Fruit fly (Drosophila melanogaster): ENCODE results near the gene CG17593.
A peak's percentile ranks its signal among the peaks of the same experiment; 100 is the strongest.

CG17593 gene

DNA sequence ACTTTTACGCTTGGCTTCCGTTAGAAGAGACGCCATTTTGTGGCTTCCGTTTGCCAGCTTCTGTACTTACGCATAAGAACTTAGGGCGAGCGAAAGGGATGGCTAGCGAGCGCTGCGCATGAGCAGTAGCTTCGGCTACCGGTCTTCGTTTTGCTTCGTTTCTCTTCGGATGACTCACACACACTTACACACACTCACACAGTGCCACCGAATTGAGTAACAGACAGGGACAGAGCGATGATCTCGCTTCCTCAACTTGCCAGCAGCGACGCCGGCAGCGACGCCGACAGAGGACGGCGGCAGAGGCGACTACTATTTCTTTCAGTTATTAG lies 24.7 kb downstream of the CG17593 start:
- TF ChIP-seq fd85E (GFP tag; optimal IDR thresholded peaks at IDR 0.05) (no peak), Lpt (GFP tag; optimal IDR thresholded peaks at IDR 0.05) (no peak), Ets21C (GFP tag; optimal IDR thresholded peaks at IDR 0.05) (no peak), Hr38 (GFP tag; optimal IDR thresholded peaks at IDR 0.05) (no peak), svp (GFP tag) (no peak), CG10669 (GFP tag; optimal IDR thresholded peaks at IDR 0.05) (no peak), spab (GFP tag; optimal IDR thresholded peaks at IDR 0.05) (no peak), Sox15 (GFP tag; optimal IDR thresholded peaks at IDR 0.05) (no peak), fkh (GFP tag; optimal IDR thresholded peaks at IDR 0.05) (peak; percentile 0), CG3919 (GFP tag; optimal IDR thresholded peaks at IDR 0.05) (no peak), eg (GFP tag; IDR thresholded peaks at IDR 0.05) (0 out of 3 replicates have a peak, but pooled peaks have one; percentile 14), vri (GFP tag; optimal IDR thresholded peaks at IDR 0.05) (no peak), dsx (GFP tag; optimal IDR thresholded peaks at IDR 0.05; ENCODE audit: poor library complexity, severe bottlenecking) (peak; percentile 4), cyc (GFP tag; optimal IDR thresholded peaks at IDR 0.05) (no peak), lz (GFP tag; optimal IDR thresholded peaks at IDR 0.05) (no peak)

DNA sequence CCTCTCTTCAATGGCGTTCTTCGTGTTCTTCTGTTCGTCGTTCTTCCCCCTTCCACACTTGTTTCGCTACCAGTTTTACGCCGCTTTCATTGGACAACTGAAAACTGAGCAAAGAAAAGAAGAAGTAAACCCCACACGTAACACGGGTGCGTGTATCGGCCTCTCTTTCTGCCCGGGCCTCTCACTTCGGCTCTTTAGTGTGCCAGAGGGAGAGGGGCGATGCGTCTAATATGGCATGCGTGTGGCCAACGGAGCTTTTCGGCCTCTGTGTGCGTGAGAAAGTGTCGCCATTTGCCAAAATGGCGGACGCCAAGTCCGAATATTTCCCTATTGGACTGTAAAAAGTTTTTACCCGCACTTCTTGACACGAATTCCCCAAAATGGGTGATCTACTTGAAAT lies 25.3 kb downstream of the CG17593 start:
- TF ChIP-seq fkh (GFP tag; optimal IDR thresholded peaks at IDR 0.05) (peak; percentile 17), CG6163 (GFP tag; IDR thresholded peaks at IDR 0.05) (0 out of 3 replicates have a peak, but pooled peaks have one; percentile 17), Blimp-1 (GFP tag; optimal IDR thresholded peaks at IDR 0.05) (no peak), Sox15 (GFP tag; optimal IDR thresholded peaks at IDR 0.05) (no peak), CG1621 (tag; optimal IDR thresholded peaks at IDR 0.05) (no peak)

DNA sequence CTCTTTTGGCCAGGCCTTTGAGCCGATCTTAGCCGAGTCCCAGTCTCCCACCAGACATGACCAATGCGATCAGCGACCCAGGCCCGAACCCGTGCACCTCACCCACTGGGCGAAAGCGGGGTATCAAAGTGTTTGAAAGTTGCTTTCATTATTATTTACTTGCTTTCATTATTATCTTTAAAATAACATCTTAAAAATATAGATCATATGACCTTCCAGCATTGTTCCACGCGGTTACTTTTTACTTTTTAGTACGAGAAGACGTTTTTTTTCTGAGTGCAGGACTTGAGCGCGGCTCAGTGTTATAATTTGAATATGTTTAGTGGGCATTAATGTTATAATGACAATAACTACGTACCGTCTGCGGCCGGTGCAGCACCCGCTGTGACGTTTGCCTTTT lies 28.4 kb downstream of the CG17593 start:
- TF ChIP-seq Met (GFP tag; optimal IDR thresholded peaks at IDR 0.05) = peak; percentile 5
- no peak for TF ChIP-seq Hr4 (GFP tag; optimal IDR thresholded peaks at IDR 0.05)
- peak; percentile 76 for TF ChIP-seq svp (GFP tag)
- TF ChIP-seq topi (GFP tag; optimal IDR thresholded peaks at IDR 0.05) = peak; percentile 19
- TF ChIP-seq spab (GFP tag; optimal IDR thresholded peaks at IDR 0.05) = no peak
- TF ChIP-seq CG6792 (GFP tag; optimal IDR thresholded peaks at IDR 0.05) = peak; percentile 11
- peak; percentile 34 for TF ChIP-seq Sox102F (GFP tag; optimal IDR thresholded peaks at IDR 0.05)
- no peak for TF ChIP-seq CG10631 (GFP tag; optimal IDR thresholded peaks at IDR 0.05)
- TF ChIP-seq Eip78C (GFP tag) = peak; percentile 49
- peak; percentile 40 for TF ChIP-seq esn (GFP tag; optimal IDR thresholded peaks at IDR 0.05)
- TF ChIP-seq Smox (GFP tag; optimal IDR thresholded peaks at IDR 0.05) = peak; percentile 32
- TF ChIP-seq CG3919 (GFP tag; optimal IDR thresholded peaks at IDR 0.05) = peak; percentile 4
- no peak for TF ChIP-seq CG8319 (GFP tag; optimal IDR thresholded peaks at IDR 0.05)
- peak; percentile 33 for TF ChIP-seq lz (GFP tag; optimal IDR thresholded peaks at IDR 0.05)

DNA sequence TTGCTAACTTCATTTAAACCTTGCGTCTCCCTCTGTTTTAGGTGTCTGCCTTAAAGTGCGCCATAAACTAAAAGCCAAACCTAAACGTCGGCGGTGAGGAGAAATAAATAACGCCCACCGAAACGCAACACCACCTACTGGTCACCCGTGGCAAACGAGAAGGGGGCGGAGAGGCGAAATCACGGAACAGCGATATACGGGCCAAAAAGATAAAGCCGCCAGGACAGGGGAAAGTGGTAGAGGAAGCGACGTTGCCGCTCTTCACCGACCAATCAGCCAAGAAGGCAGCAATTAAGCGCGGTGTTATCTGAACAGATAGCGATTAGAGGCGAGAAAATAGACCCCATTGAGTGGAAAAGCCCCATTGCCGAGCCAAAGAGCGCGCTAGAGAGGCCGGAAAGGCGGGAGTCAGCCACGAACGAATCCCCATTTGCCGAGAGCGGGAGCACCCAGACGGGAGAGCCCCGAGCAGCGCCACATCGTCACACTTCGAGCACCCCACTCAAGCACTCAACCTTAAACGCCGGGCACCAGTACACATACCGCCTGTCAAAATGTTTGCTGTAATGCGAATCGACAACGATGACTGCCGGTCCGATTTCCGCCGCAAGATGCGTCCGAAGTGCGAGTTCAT lies 30.5 kb downstream of the CG17593 start:
- TF ChIP-seq Ets96B (tag; optimal IDR thresholded peaks at IDR 0.05) (no peak), fkh (GFP tag; optimal IDR thresholded peaks at IDR 0.05) (no peak), CG11294 (GFP tag; IDR thresholded peaks at IDR 0.05) (no peak), Lpt (GFP tag; optimal IDR thresholded peaks at IDR 0.05) (no peak), CG6163 (GFP tag; IDR thresholded peaks at IDR 0.05) (0 out of 3 replicates have a peak, but pooled peaks have one; percentile 42), svp (GFP tag) (peak; percentile 75), CG9139 (GFP tag; optimal IDR thresholded peaks at IDR 0.05) (no peak)

DNA sequence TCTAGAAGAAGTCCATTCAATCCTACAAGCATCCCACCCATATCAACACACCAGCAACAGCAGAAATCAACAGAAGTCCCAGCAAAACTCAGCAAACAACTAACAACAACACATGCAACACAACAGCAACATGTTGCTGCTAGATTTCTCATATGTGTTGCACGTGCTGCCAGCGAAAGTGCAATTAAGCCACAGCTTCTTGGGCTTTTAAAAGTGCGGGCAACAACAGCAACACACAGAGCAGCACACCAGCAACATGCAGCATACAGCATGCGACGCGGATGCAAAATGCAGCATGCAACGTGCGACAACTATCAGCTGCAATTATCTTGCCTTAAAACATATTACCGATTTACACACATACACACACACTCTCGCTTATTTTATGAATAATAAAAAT lies 32.8 kb downstream of the CG17593 start:
- TF ChIP-seq fd59A (GFP tag; optimal IDR thresholded peaks at IDR 0.05) (no peak), CG3919 (GFP tag; optimal IDR thresholded peaks at IDR 0.05) (peak; percentile 59)

DNA sequence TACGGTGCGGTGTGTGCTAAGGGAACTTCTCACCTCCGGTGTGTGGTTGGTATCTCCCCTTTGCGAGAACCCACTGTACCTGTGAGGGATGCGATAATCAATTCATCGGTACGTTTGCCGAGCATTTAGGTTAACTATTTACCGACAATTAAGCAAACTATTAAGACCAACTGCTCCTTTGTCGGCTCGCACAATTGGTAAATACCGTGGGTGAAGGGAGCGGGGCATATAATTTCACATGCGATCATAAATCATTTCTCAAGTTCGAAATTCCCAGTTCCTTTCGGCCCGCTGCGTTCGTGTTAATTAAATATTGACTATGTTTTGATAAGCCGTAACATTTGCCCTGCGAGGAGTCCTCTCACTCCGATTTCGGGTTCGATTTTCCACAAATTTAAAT lies 34.2 kb downstream of the CG17593 start:
- no peak for TF ChIP-seq CG16779 (tag; optimal IDR thresholded peaks at IDR 0.05)
- peak; percentile 81 for TF ChIP-seq fkh (GFP tag; optimal IDR thresholded peaks at IDR 0.05)

Measured in whole organism, prepupa.